Worm (Caenorhabditis elegans): ENCODE results near the gene Y97E10AR.6.

The Y97E10AR.6 gene

DNA sequence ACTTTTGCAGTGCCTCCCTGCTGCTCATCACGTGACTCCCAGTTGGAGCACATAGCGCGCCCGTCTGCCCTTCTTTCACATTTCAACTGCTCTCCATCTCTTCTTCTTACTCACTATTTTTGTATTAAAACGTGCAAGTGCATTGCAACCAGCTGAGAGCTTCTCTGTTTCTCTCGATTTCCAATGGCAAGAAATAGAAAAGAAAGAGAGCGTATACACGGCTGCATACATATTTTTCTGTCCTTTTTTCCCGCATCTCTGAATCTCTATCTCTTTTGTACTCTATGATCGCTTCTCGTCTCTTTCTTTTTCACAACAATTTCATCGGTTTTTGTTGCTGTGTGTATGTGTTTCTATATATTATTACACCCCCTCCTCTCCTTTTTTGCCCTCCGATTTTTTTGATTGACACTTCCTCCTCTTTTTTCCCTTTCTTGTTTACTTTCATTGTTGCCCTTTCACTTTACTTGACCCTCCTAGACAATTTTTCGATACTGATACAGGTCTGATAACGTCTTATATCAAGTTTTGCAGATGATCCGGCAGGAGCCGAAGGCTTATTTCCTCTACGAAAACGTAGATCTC is 12.7 kb downstream of the Y97E10AR.6 start, which contains the start of gene Y97E10AR.1:
Gene Y97E10AR.1, plus strand, starts transcription at position 535 of the 585 bp plus-strand sequence.
- no peak for TF ChIP-seq ham-2 (GFP tag; optimal IDR thresholded peaks at IDR 0.05)
- no peak for TF ChIP-seq sem-2 (GFP tag; optimal IDR thresholded peaks at IDR 0.05)
- TF ChIP-seq flh-1 (GFP tag; optimal IDR thresholded peaks at IDR 0.05) = no peak
- TF ChIP-seq unc-120 (tag; optimal IDR thresholded peaks at IDR 0.05; ENCODE audit: poor library complexity, severe bottlenecking) = peak; percentile 98
- peak; percentile 28 for TF ChIP-seq sptf-1 (tag; optimal IDR thresholded peaks at IDR 0.05)
- no peak for TF ChIP-seq nhr-2 (tag; optimal IDR thresholded peaks at IDR 0.05)
- TF ChIP-seq ceh-39 (tag; optimal IDR thresholded peaks at IDR 0.05) = no peak
- TF ChIP-seq blmp-1 (tag; optimal IDR thresholded peaks at IDR 0.05) = peak; percentile 55
- peak; percentile 39 for TF ChIP-seq drap-1 (GFP tag; optimal IDR thresholded peaks at IDR 0.05)
- no peak for TF ChIP-seq tbx-8 (GFP tag; optimal IDR thresholded peaks at IDR 0.05)
- TF ChIP-seq lin-32 (GFP tag; optimal IDR thresholded peaks at IDR 0.05) = no peak
- peak; percentile 43 for TF ChIP-seq mep-1 (tag; optimal IDR thresholded peaks at IDR 0.05)
- no peak for TF ChIP-seq ztf-11 (tag; optimal IDR thresholded peaks at IDR 0.05)
- peak; percentile 69 for TF ChIP-seq nhr-237 (tag; optimal IDR thresholded peaks at IDR 0.05)
- peak; percentile 2 for TF ChIP-seq mab-5 (tag; optimal IDR thresholded peaks at IDR 0.05)
- peak; percentile 82 for TF ChIP-seq ces-1 (GFP tag; optimal IDR thresholded peaks at IDR 0.05)
- TF ChIP-seq unc-62 (GFP tag; optimal IDR thresholded peaks at IDR 0.05) = peak; percentile 85
- no peak for TF ChIP-seq ceh-83 (GFP tag; optimal IDR thresholded peaks at IDR 0.05)
- TF ChIP-seq hlh-1 (tag; optimal IDR thresholded peaks at IDR 0.05) = peak; percentile 85
- TF ChIP-seq M03D4.4 (tag; optimal IDR thresholded peaks at IDR 0.05) = no peak
- TF ChIP-seq pha-4 (tag; optimal IDR thresholded peaks at IDR 0.05) = peak; percentile 7
- TF ChIP-seq lsy-2 (tag; optimal IDR thresholded peaks at IDR 0.05) = peak; percentile 42
- TF ChIP-seq mls-2 (tag; optimal IDR thresholded peaks at IDR 0.05) = peak; percentile 55

DNA sequence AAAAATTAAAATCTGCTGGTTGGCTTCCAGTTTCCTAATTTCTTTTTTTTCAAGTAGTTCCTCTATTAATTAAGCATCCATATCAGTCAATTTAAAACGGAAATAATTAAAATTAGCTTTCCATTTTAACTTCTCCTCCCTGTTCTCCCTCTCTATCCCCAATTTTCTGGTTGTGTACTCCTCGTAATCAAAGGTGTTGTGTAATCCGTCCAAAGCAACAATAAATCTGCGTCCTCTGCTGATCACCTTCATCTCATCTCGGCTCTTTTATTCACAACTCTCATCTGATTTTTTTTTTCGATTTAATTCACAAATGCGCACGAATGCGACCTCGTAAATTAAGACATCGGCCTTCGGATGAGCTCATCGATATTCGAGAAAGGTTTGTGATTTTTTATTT is 17.9 kb downstream of the Y97E10AR.6 start, which contains the start of gene Y97E10AR.2:
Gene Y97E10AR.2, plus strand, starts transcription at position 301 of the 400 bp plus-strand sequence.
- no peak for TF ChIP-seq elt-3 (tag; optimal IDR thresholded peaks at IDR 0.05)
- no peak for TF ChIP-seq zip-8 (tag; optimal IDR thresholded peaks at IDR 0.05)
- TF ChIP-seq cnd-1 (tag; optimal IDR thresholded peaks at IDR 0.05) = no peak
- no peak for TF ChIP-seq mep-1 (tag; optimal IDR thresholded peaks at IDR 0.05)
- TF ChIP-seq ceh-83 (GFP tag; optimal IDR thresholded peaks at IDR 0.05) = no peak
- TF ChIP-seq hlh-1 (tag; optimal IDR thresholded peaks at IDR 0.05) = peak; percentile 26
- no peak for TF ChIP-seq elt-1 (tag; optimal IDR thresholded peaks at IDR 0.05; ENCODE audit: borderline replicate concordance, insufficient read depth)

DNA sequence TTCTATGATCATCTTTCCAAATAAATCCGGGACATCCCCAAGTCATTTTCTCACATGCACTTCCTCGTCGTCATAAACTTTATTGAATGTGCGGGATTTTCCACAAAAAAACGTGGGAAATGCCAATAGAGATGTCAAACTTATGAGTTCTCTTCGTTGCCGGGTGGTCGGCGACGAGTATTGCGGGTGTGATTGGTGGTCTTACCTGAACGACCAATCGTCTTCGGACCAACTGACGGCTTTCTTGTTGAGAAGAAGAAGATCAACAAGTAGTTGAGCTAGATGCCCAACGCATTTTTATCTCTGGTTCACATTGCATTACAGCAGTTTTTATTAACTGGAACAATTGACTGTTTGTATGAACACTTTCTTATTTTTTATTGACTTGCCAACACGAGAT is 18.6 kb downstream of the Y97E10AR.6 start:
- TF ChIP-seq hlh-1 (tag; optimal IDR thresholded peaks at IDR 0.05) = peak; percentile 53
- TF ChIP-seq unc-62 (GFP tag; optimal IDR thresholded peaks at IDR 0.05) = no peak

- TF ChIP-seq cnd-1 (tag; optimal IDR thresholded peaks at IDR 0.05) (no peak), bed-3 (GFP tag; optimal IDR thresholded peaks at IDR 0.05) (no peak), ceh-83 (GFP tag; optimal IDR thresholded peaks at IDR 0.05) (no peak), lin-13 (tag; optimal IDR thresholded peaks at IDR 0.05) (no peak), nhr-76 (tag; optimal IDR thresholded peaks at IDR 0.05) (no peak), mep-1 (tag; optimal IDR thresholded peaks at IDR 0.05) (no peak), unc-62 (GFP tag; optimal IDR thresholded peaks at IDR 0.05) (no peak), drap-1 (GFP tag; optimal IDR thresholded peaks at IDR 0.05) (no peak), ces-1 (GFP tag; optimal IDR thresholded peaks at IDR 0.05) (no peak), mab-5 (tag; optimal IDR thresholded peaks at IDR 0.05) (no peak), ztf-11 (tag; optimal IDR thresholded peaks at IDR 0.05) (no peak), sptf-1 (tag; optimal IDR thresholded peaks at IDR 0.05) (no peak), nhr-28 (tag; optimal IDR thresholded peaks at IDR 0.05) (no peak), tbx-8 (GFP tag; optimal IDR thresholded peaks at IDR 0.05) (no peak), unc-39 (tag; optimal IDR thresholded peaks at IDR 0.05) (no peak), M03D4.4 (tag; optimal IDR thresholded peaks at IDR 0.05) (no peak), nhr-2 (tag; optimal IDR thresholded peaks at IDR 0.05) (no peak), snpc-4 (tag; optimal IDR thresholded peaks at IDR 0.05) (no peak), ham-2 (GFP tag; optimal IDR thresholded peaks at IDR 0.05) (no peak), ceh-43 (GFP tag; optimal IDR thresholded peaks at IDR 0.05) (no peak)
These were observed 19.2 kb downstream of the Y97E10AR.6 start, which contains the start of gene ceh-76 for ce11 chrV:7994570-7994969. Gene ceh-76 (minus strand): TSS chrV:7994670.
